Fruit fly (Drosophila melanogaster) whole organism, embryonic: ENCODE data around the gene CG31174.

ENCODE experiments used
- Aef1 ChIP-seq: fragments of 200-800 bp; sonication (Bioruptor generic); IDR thresholded peaks from 3 replicates; pipeline ENCODE4 v1.3.6; 2022; ENCODE audit warnings: missing biosample characterization, missing genetic modification characterization
- Asciz ChIP-seq: fragments of 200-800 bp; sonication (Bioruptor generic); optimal IDR thresholded peaks from 2 replicates; lab custom pipeline; 2017; ENCODE audit warnings: missing biosample characterization, mild to moderate bottlenecking, missing genetic modification characterization, missing genetic modification reagents
- Blimp-1 ChIP-seq: fragments of 200-800 bp; sonication (Bioruptor generic); optimal IDR thresholded peaks from 3 replicates; lab custom pipeline; 2018; ENCODE audit warnings: missing biosample characterization, missing genetic modification characterization, mild to moderate bottlenecking, moderate library complexity, missing genetic modification reagents
- CG10543 ChIP-seq: fragments of 200-800 bp; sonication (Bioruptor generic); optimal IDR thresholded peaks from 3 replicates; lab custom pipeline; 2017; ENCODE audit warnings: missing biosample characterization, mild to moderate bottlenecking, missing genetic modification characterization, moderate library complexity
- CG11398 ChIP-seq: fragments of 200-800 bp; sonication (Bioruptor generic); optimal IDR thresholded peaks from 2 replicates; lab custom pipeline; 2016; ENCODE audit warnings: missing biosample characterization, missing genetic modification characterization
- CG11560 ChIP-seq: fragments of 200-800 bp; sonication (Bioruptor generic); IDR thresholded peaks from 3 replicates; pipeline ENCODE4 v1.3.6; 2022; ENCODE audit warnings: missing biosample characterization, missing genetic modification characterization
- CG11695 ChIP-seq: fragments of 200-800 bp; sonication (Bioruptor generic); IDR thresholded peaks from 3 replicates; pipeline ENCODE4 v1.3.6; 2022; ENCODE audit warnings: missing biosample characterization, missing genetic modification characterization
- CG12744 ChIP-seq: fragments of 200-800 bp; sonication (Bioruptor generic); optimal IDR thresholded peaks from 2 replicates; lab custom pipeline; 2016; ENCODE audit warnings: missing biosample characterization, missing genetic modification characterization
- CG14710 ChIP-seq: fragments of 200-800 bp; sonication (Bioruptor generic); optimal IDR thresholded peaks from 3 replicates; lab custom pipeline; 2019; ENCODE audit warnings: missing biosample characterization, mild to moderate bottlenecking, missing genetic modification characterization, moderate library complexity
- CG14965 ChIP-seq: fragments of 200-800 bp; sonication (Bioruptor generic); optimal IDR thresholded peaks from 2 replicates; lab custom pipeline; 2016; ENCODE audit warnings: missing biosample characterization, missing genetic modification characterization, borderline replicate concordance
- CG18011 ChIP-seq: fragments of 200-800 bp; sonication (Bioruptor generic); optimal IDR thresholded peaks from 2 replicates; lab custom pipeline; 2017; ENCODE audit warnings: missing biosample characterization, missing genetic modification characterization, mild to moderate bottlenecking, moderate library complexity, missing genotype
- CG2199 ChIP-seq: fragments of 200-800 bp; sonication (Bioruptor generic); IDR thresholded peaks from 3 replicates; pipeline ENCODE4 v1.3.6; 2022; ENCODE audit warnings: missing biosample characterization, missing genetic modification characterization
- CG2875 ChIP-seq: fragments of 200-800 bp; sonication (Bioruptor generic); optimal IDR thresholded peaks from 2 replicates; lab custom pipeline; 2017; ENCODE audit warnings: missing biosample characterization, mild to moderate bottlenecking, missing genetic modification characterization, missing genetic modification reagents
- CG32532 ChIP-seq: fragments of 200-800 bp; sonication (Bioruptor generic); IDR thresholded peaks from 2 replicates; pipeline ENCODE4 v1.3.6; 2022; ENCODE audit warnings: missing biosample characterization, missing genetic modification characterization
- CG33213 ChIP-seq: fragments of 200-800 bp; sonication (Bioruptor generic); optimal IDR thresholded peaks from 3 replicates; lab custom pipeline; 2016; ENCODE audit warnings: missing biosample characterization, missing genetic modification characterization
- CG4360 ChIP-seq: fragments of 200-800 bp; sonication (Bioruptor generic); IDR thresholded peaks from 2 replicates; pipeline ENCODE4 v1.3.6; 2022; ENCODE audit warnings: missing biosample characterization, missing genetic modification characterization
- CG4424 ChIP-seq: fragments of 200-800 bp; sonication (Bioruptor generic); optimal IDR thresholded peaks from 3 replicates; lab custom pipeline; 2016; ENCODE audit warnings: missing biosample characterization, missing genetic modification characterization
- CG4730 ChIP-seq: fragments of 200-800 bp; sonication (Bioruptor generic); IDR thresholded peaks from 2 replicates; pipeline ENCODE4 v1.3.6; 2022; ENCODE audit warnings: missing biosample characterization, missing genetic modification characterization
- CG4820 ChIP-seq: fragments of 200-800 bp; sonication (Bioruptor generic); optimal IDR thresholded peaks from 3 replicates; lab custom pipeline; 2016; ENCODE audit warnings: missing biosample characterization, missing genetic modification characterization
- CG6175 ChIP-seq: fragments of 200-800 bp; sonication (Bioruptor generic); IDR thresholded peaks from 3 replicates; pipeline ENCODE4 v1.3.6; 2022; ENCODE audit warnings: missing biosample characterization, missing genetic modification characterization
- CG7271 ChIP-seq: fragments of 200-800 bp; sonication (Bioruptor generic); optimal IDR thresholded peaks from 2 replicates; lab custom pipeline; 2018; ENCODE audit warnings: missing biosample characterization, mild to moderate bottlenecking, missing genetic modification characterization, moderate library complexity
- CG7839 ChIP-seq: fragments of 200-800 bp; sonication (Bioruptor generic); optimal IDR thresholded peaks from 3 replicates; lab custom pipeline; 2018; ENCODE audit warnings: missing biosample characterization, mild to moderate bottlenecking, missing genetic modification characterization, moderate library complexity
- CG8281 ChIP-seq: fragments of 200-800 bp; sonication (Bioruptor generic); optimal IDR thresholded peaks from 2 replicates; lab custom pipeline; 2018; ENCODE audit warnings: missing biosample characterization, mild to moderate bottlenecking, missing genetic modification characterization, moderate library complexity
- CG9797 ChIP-seq: fragments of 200-800 bp; sonication (Bioruptor generic); optimal IDR thresholded peaks from 3 replicates; lab custom pipeline; 2018; ENCODE audit warnings: missing biosample characterization, mild to moderate bottlenecking, missing genetic modification characterization
- Camta ChIP-seq: fragments of 200-800 bp; sonication (Bioruptor generic); optimal IDR thresholded peaks from 2 replicates; lab custom pipeline; 2016; ENCODE audit warnings: missing biosample characterization, missing genetic modification characterization
- Dbx ChIP-seq: fragments of 200-800 bp; sonication (Bioruptor generic); IDR thresholded peaks from 3 replicates; pipeline ENCODE4 v1.3.6; 2022; ENCODE audit warnings: missing biosample characterization, missing genetic modification characterization
- Dek ChIP-seq: fragments of 200-800 bp; sonication (Bioruptor generic); optimal IDR thresholded peaks from 3 replicates; lab custom pipeline; 2019; ENCODE audit warnings: missing biosample characterization, mild to moderate bottlenecking, missing genetic modification characterization, moderate library complexity
- Elba2 ChIP-seq: fragments of 200-800 bp; sonication (Bioruptor generic); optimal IDR thresholded peaks from 3 replicates; lab custom pipeline; 2016; ENCODE audit warnings: missing biosample characterization, missing genetic modification characterization
- Fer1 ChIP-seq: fragments of 200-800 bp; sonication (Bioruptor generic); optimal IDR thresholded peaks from 2 replicates; lab custom pipeline; 2017; ENCODE audit warnings: missing biosample characterization, mild to moderate bottlenecking, missing genetic modification characterization
- Hr51 ChIP-seq, 2 experiments: fragments of 200-800 bp; sonication (Bioruptor generic); optimal IDR thresholded peaks; 2 replicates in 1 of 2; 3 replicates in 1 of 2; lab custom pipeline; 2016 to 2018; ENCODE audit warnings: missing biosample characterization in 2 of 2, missing genetic modification characterization in 2 of 2, mild to moderate bottlenecking in 1 of 2, moderate library complexity in 1 of 2
- Scr ChIP-seq: fragments of 200-800 bp; sonication (Bioruptor generic); IDR thresholded peaks from 2 replicates; pipeline ENCODE4 v1.3.6; 2022; ENCODE audit warnings: missing biosample characterization, missing genetic modification characterization; ENCODE audit not compliant: partially characterized antibody
- Spps ChIP-seq: fragments of 200-800 bp; sonication (Bioruptor generic); optimal IDR thresholded peaks from 2 replicates; lab custom pipeline; 2018; ENCODE audit warnings: missing biosample characterization, mild to moderate bottlenecking, missing genetic modification characterization
- Sry-δ ChIP-seq: fragments of 200-800 bp; sonication (Bioruptor generic); optimal IDR thresholded peaks from 2 replicates; lab custom pipeline; 2016; ENCODE audit warnings: missing biosample characterization, missing genetic modification characterization
- danr ChIP-seq: fragments of 200-800 bp; sonication (Bioruptor generic); IDR thresholded peaks from 2 replicates; pipeline ENCODE4 v1.3.6; 2022; ENCODE audit warnings: missing biosample characterization, missing genetic modification characterization
- en ChIP-seq: fragments of 200-800 bp; sonication (Bioruptor generic); optimal IDR thresholded peaks from 2 replicates; lab custom pipeline; 2016; ENCODE audit warnings: missing biosample characterization, missing genetic modification characterization
- eyg ChIP-seq: fragments of 200-800 bp; sonication (Bioruptor generic); optimal IDR thresholded peaks from 3 replicates; lab custom pipeline; 2016; ENCODE audit warnings: missing biosample characterization, missing genetic modification characterization
- fd64A ChIP-seq: fragments of 200-800 bp; sonication (Bioruptor generic); optimal IDR thresholded peaks from 3 replicates; lab custom pipeline; 2018; ENCODE audit warnings: missing biosample characterization, mild to moderate bottlenecking, missing genetic modification characterization
- fu2 ChIP-seq: fragments of 200-800 bp; sonication (Bioruptor generic); optimal IDR thresholded peaks from 2 replicates; lab custom pipeline; 2016; ENCODE audit warnings: missing biosample characterization, missing genetic modification characterization
- gem ChIP-seq: fragments of 200-800 bp; sonication (Bioruptor generic); optimal IDR thresholded peaks from 2 replicates; lab custom pipeline; 2019; ENCODE audit warnings: missing biosample characterization, mild to moderate bottlenecking, missing genetic modification characterization, moderate library complexity
- gsb-n ChIP-seq: fragments of 200-800 bp; sonication (Bioruptor generic); optimal IDR thresholded peaks from 3 replicates; lab custom pipeline; 2018; ENCODE audit warnings: missing biosample characterization, mild to moderate bottlenecking, missing genetic modification characterization
- hb ChIP-seq: fragments of 200-800 bp; sonication (Bioruptor generic); IDR thresholded peaks from 3 replicates; pipeline ENCODE4 v1.3.6; 2022; ENCODE audit warnings: missing biosample characterization, missing genetic modification characterization; ENCODE audit not compliant: partially characterized antibody
- jigr1 ChIP-seq: fragments of 200-800 bp; sonication (Bioruptor generic); IDR thresholded peaks from 3 replicates; pipeline ENCODE4 v1.3.6; 2022; ENCODE audit warnings: missing biosample characterization, missing genetic modification characterization
- klu ChIP-seq: fragments of 200-800 bp; sonication (Bioruptor generic); IDR thresholded peaks from 2 replicates; pipeline ENCODE4 v1.3.6; 2022; ENCODE audit warnings: missing biosample characterization, missing genetic modification characterization
- mld ChIP-seq: fragments of 200-800 bp; sonication (Bioruptor generic); IDR thresholded peaks from 3 replicates; pipeline ENCODE4 v1.3.6; 2022; ENCODE audit warnings: missing biosample characterization, missing genetic modification characterization; ENCODE audit not compliant: partially characterized antibody
- pho ChIP-seq: fragments of 200-800 bp; sonication (Bioruptor generic); optimal IDR thresholded peaks from 2 replicates; lab custom pipeline; 2016; ENCODE audit warnings: missing biosample characterization, missing genetic modification characterization
- prd ChIP-seq, 3 experiments: fragments of >200 bp in 2 of 3; fragments of 200-800 bp in 1 of 3; sonication (Bioruptor generic) in 1 of 3; optimal IDR thresholded peaks in 2 of 3; IDR thresholded peaks in 1 of 3; 2 replicates in 2 of 3; 3 replicates in 1 of 3; pipeline versions ENCODE4 v1.3.6 to Lab custom; 2017 to 2022; ENCODE audit warnings: missing biosample characterization in 1 of 3, missing genetic modification characterization in 1 of 3
- toy ChIP-seq: fragments of 200-800 bp; sonication (Bioruptor generic); IDR thresholded peaks from 2 replicates; pipeline ENCODE4 v1.3.6; 2022; ENCODE audit warnings: missing biosample characterization, missing genetic modification characterization
- trh ChIP-seq: fragments of 200-800 bp; sonication (Bioruptor generic); optimal IDR thresholded peaks from 2 replicates; lab custom pipeline; 2016; ENCODE audit warnings: missing biosample characterization, missing genetic modification characterization
- ttk ChIP-seq: fragments of 200-800 bp; sonication (Bioruptor generic); IDR thresholded peaks from 2 replicates; pipeline ENCODE4 v2.1.2; 2022; ENCODE audit warnings: missing biosample characterization, missing genetic modification characterization

The CG31174 gene

DNA sequence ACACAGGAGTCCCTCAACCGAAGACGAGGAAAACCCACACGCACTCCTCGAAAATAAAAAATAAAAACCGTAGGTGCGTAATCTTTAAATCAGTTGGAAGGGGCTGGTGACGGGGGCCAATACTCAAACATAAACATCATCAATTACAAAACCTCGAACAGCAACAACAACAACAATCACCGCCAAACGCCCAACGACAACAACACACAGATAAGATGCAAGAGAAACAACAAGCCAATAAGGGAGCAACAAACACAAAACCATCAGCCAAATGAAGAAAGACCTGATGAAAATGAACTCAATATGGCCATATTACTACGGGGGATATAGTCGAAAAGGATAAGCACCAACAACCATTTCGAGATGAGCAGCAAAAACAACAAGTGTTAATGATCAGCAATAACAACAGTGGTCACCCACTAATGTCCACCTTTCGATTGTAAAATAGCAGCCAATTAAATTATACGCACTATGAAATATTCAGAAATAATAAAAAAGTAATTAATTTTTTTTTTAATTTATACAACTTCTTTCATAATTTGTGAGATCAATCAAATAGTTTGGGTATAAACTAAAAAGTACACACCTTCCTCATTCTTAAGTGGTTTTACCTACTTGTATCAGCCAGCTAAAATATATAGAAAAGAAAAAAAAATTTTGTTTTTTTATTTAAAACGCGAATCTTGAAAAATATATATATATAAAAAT, 45.5 kb downstream of the CG31174 start (continued):
- TF ChIP-seq fd64A (GFP tag; lab: Kevin White, UChicago) (no peak), klu (GFP tag; lab: Robert Waterston, UW) (peak; percentile 14; the same call in 1 of the 2 replicates), CG4730 (no peak), CG6175 (GFP tag; lab: Robert Waterston, UW) (no peak), gsb-n (tag; lab: Kevin White, UChicago) (no peak), prd (optimal IDR thresholded peaks at IDR 0.05; lab: Kevin White, UChicago) (no peak), prd (GFP tag; IDR thresholded peaks at IDR 0.05; lab: Robert Waterston, UW) (peak; percentile 41; the same call in 1 of the 3 replicates), CG11398 (GFP tag; lab: Kevin White, UChicago) (no peak), pho (no peak), CG33213 (GFP tag; lab: Kevin White, UChicago) (no peak), Asciz (peak; percentile 54), Elba2 (no peak), toy (no peak), eyg (GFP tag; lab: Kevin White, UChicago) (no peak), gem (tag; lab: Kevin White, UChicago) (peak; percentile 65), Spps (tag; lab: Kevin White, UChicago) (no peak), Blimp-1 (GFP tag; lab: Kevin White, UChicago) (peak; percentile 40), CG10543 (GFP tag; lab: Kevin White, UChicago) (no peak), trh (no peak), CG32532 (GFP tag; lab: Robert Waterston, UW) (no peak), CG4424 (peak; percentile 68), Dbx (GFP tag; lab: Robert Waterston, UW) (no peak), CG4820 (GFP tag; lab: Kevin White, UChicago) (peak; percentile 2), CG2875 (GFP tag; lab: Kevin White, UChicago) (no peak), CG18011 (no peak), fu2 (GFP tag; lab: Kevin White, UChicago) (no peak), CG9797 (GFP tag; lab: Kevin White, UChicago) (no peak), Camta (GFP tag; lab: Kevin White, UChicago) (no peak), CG8281 (no peak), Hr51 (GFP tag; optimal IDR thresholded peaks at IDR 0.05; lab: Kevin White, UChicago) (peak in 1 of 2 experiments; percentile 41), CG11695 (peak; percentile 50; the same call in 1 of the 3 replicates), jigr1 (GFP tag; lab: Robert Waterston, UW) (no peak), CG7839 (tag; lab: Kevin White, UChicago) (peak; percentile 54), Scr (GFP tag; lab: Robert Waterston, UW) (no peak), Aef1 (GFP tag; lab: Robert Waterston, UW) (no peak), hb (GFP tag; lab: Robert Waterston, UW) (no peak), CG14710 (tag; lab: Kevin White, UChicago) (peak; percentile 76), ttk (GFP tag; lab: Robert Waterston, UW) (no peak), en (GFP tag; lab: Kevin White, UChicago) (no peak), CG14965 (no peak), CG7271 (tag; lab: Kevin White, UChicago) (no peak), danr (GFP tag; lab: Robert Waterston, UW) (no peak), CG11560 (tag; lab: Robert Waterston, UW) (no peak), Fer1 (peak; percentile 15), CG2199 (peak; percentile 41; the same call in 1 of the 3 replicates), Sry-δ (GFP tag; lab: Kevin White, UChicago) (no peak), mld (GFP tag; lab: Robert Waterston, UW) (no peak), CG12744 (GFP tag; lab: Kevin White, UChicago) (no peak), CG4360 (GFP tag; lab: Robert Waterston, UW) (peak; percentile 95), Dek (tag; lab: Kevin White, UChicago) (no peak)
